Worm (Caenorhabditis elegans) whole organism, L1 larva: ENCODE measurements around the gene acr-18.

Experiments used
- F16B12.6 ChIP-seq: fragments of 150-350 bp; optimal IDR thresholded peaks from 2 replicates; lab custom pipeline; 2014; ENCODE audit warnings: missing biosample characterization, missing genetic modification characterization
- elt-2 ChIP-seq: sonication (generic microtip); optimal IDR thresholded peaks from 2 replicates; lab custom pipeline; 2016; ENCODE audit warnings: missing genetic modification characterization, mild to moderate bottlenecking, inconsistent platforms, missing compliant biosample characterization, missing genetic modification reagents
- nhr-12 ChIP-seq: sonication (generic microtip); optimal IDR thresholded peaks from 2 replicates; lab custom pipeline; 2017; ENCODE audit warnings: missing biosample characterization, missing genetic modification characterization
- rnt-1 ChIP-seq: sonication (generic microtip); optimal IDR thresholded peaks from 2 replicates; lab custom pipeline; 2016; ENCODE audit warnings: mild to moderate bottlenecking, missing genetic modification characterization, moderate library complexity, missing compliant biosample characterization

DNA sequence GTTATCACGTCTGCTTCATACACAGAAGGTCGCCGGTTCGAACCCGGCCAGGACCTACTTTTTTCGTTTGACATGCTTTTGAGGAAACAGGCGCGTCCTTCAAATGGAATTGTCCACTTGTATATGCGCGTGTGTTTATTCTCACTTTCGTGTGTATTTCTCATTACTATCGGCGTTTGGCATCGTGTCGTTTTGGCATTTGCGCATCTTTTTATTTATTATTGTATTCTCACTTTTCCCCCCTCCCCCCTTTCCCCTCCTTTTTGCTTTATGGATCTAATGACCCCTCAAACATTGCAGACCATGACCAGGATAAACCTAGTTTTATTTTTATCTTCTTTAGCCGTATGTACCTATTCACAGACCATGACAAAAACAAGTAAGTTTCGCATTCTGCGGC is 41.5 kb downstream of the acr-18 start, which contains the start of gene F21A3.3:
- TF ChIP-seq rnt-1 (tag; lab: Kevin White, UChicago): no peak
- TF ChIP-seq elt-2 (tag; lab: Kevin White, UChicago): no peak
- TF ChIP-seq F16B12.6 (tag; lab: Kevin White, UChicago): no peak
- TF ChIP-seq nhr-12 (tag; lab: Kevin White, UChicago): no peak
